Worm (Caenorhabditis elegans) whole organism, L1 larva: ENCODE measurements around the gene C33H5.1.
A peak's percentile ranks its signal among the peaks of the same experiment; 100 is the strongest.

ENCODE experiments used
- C04F5.9 ChIP-seq: sonication (generic microtip); optimal IDR thresholded peaks from 2 replicates; lab custom pipeline; 2016; ENCODE audit warnings: missing genetic modification characterization, missing compliant biosample characterization
- C34B4.2 ChIP-seq: sonication (generic microtip); optimal IDR thresholded peaks from 2 replicates; lab custom pipeline; 2017; ENCODE audit warnings: mild to moderate bottlenecking, missing genetic modification characterization, missing compliant biosample characterization
- F16B12.6 ChIP-seq: fragments of 150-350 bp; optimal IDR thresholded peaks from 2 replicates; lab custom pipeline; 2014; ENCODE audit warnings: missing biosample characterization, missing genetic modification characterization
- Y116A8C.19 ChIP-seq: sonication (generic microtip); optimal IDR thresholded peaks from 2 replicates; lab custom pipeline; 2016; ENCODE audit warnings: missing compliant biosample characterization, missing genetic modification characterization, borderline replicate concordance
- alr-1 ChIP-seq: fragments of 200-800 bp; sonication (Bioruptor generic); optimal IDR thresholded peaks from 2 replicates; lab custom pipeline; 2018; ENCODE audit warnings: borderline replicate concordance, mild to moderate bottlenecking, missing genetic modification characterization, missing compliant biosample characterization
- aly-2 ChIP-seq: fragments of 150-350 bp; optimal IDR thresholded peaks from 2 replicates; lab custom pipeline; 2014; ENCODE audit warnings: missing biosample characterization, missing genetic modification characterization
- ama-1 ChIP-seq: fragments of 150-350 bp; optimal IDR thresholded peaks from 2 replicates; lab custom pipeline; 2014
- blmp-1 ChIP-seq: fragments of 150-350 bp; optimal IDR thresholded peaks from 2 replicates; lab custom pipeline; 2014; ENCODE audit warnings: missing biosample characterization, missing genetic modification characterization
- ceh-63 ChIP-seq: fragments of 200-800 bp; sonication (Bioruptor generic); optimal IDR thresholded peaks from 2 replicates; lab custom pipeline; 2018; ENCODE audit warnings: mild to moderate bottlenecking, missing genetic modification characterization, missing compliant biosample characterization
- ceh-88 ChIP-seq: fragments of 200-800 bp; sonication (Bioruptor generic); IDR thresholded peaks from 2 replicates; pipeline ENCODE4 v1.3.6; 2022; ENCODE audit warnings: missing genetic modification characterization, missing compliant biosample characterization
- ces-1 ChIP-seq: fragments of 150-350 bp; optimal IDR thresholded peaks from 2 replicates; lab custom pipeline; 2014; ENCODE audit warnings: missing biosample characterization, missing genetic modification reagents, missing genetic modification characterization
- efl-1 ChIP-seq, 4 experiments: fragments of 150-350 bp; optimal IDR thresholded peaks in 3 of 4; peaks in 1 of 4; 1 replicate in 1 of 4; 2 replicates in 3 of 4; lab custom pipeline; 2014; ENCODE audit warnings: missing biosample characterization in 2 of 4, missing genetic modification characterization in 2 of 4, missing genetic modification reagents in 2 of 4
- efl-3 ChIP-seq: fragments of 200-800 bp; sonication (Bioruptor generic); optimal IDR thresholded peaks from 2 replicates; lab custom pipeline; 2018; ENCODE audit warnings: mild to moderate bottlenecking, missing genetic modification characterization, missing compliant biosample characterization
- egl-13 ChIP-seq: sonication (generic microtip); optimal IDR thresholded peaks from 2 replicates; lab custom pipeline; 2016; ENCODE audit warnings: missing genotype, missing genetic modification reagents, missing genetic modification characterization, missing compliant biosample characterization
- egl-27 ChIP-seq, 2 experiments: fragments of 150-350 bp in 1 of 2; sonication (generic microtip); optimal IDR thresholded peaks; 3 replicates each; lab custom pipeline; 2017 to 2018; ENCODE audit warnings: missing biosample characterization in 2 of 2, missing genetic modification characterization in 2 of 2, missing genetic modification reagents in 2 of 2
- ets-5 ChIP-seq: fragments of 200-800 bp; sonication (Bioruptor generic); IDR thresholded peaks from 2 replicates; pipeline ENCODE4 v1.3.6; 2022; ENCODE audit warnings: missing genetic modification characterization, missing compliant biosample characterization
- fkh-10 ChIP-seq: sonication (generic microtip); optimal IDR thresholded peaks from 2 replicates; lab custom pipeline; 2017; ENCODE audit warnings: missing biosample characterization, missing genetic modification reagents, missing genetic modification characterization
- fkh-4 ChIP-seq: sonication (generic microtip); optimal IDR thresholded peaks from 2 replicates; lab custom pipeline; 2016; ENCODE audit warnings: missing compliant biosample characterization, missing genetic modification characterization, borderline replicate concordance
- fkh-8 ChIP-seq: sonication (generic microtip); optimal IDR thresholded peaks from 2 replicates; lab custom pipeline; 2016; ENCODE audit warnings: mild to moderate bottlenecking, missing genetic modification characterization, missing compliant biosample characterization
- grh-1 ChIP-seq: fragments of 200-800 bp; sonication (Bioruptor generic); IDR thresholded peaks from 2 replicates; pipeline ENCODE4 v1.3.6; 2022; ENCODE audit warnings: missing genetic modification reagents, missing genetic modification characterization, missing compliant biosample characterization
- jun-1 ChIP-seq: fragments of 150-350 bp; optimal IDR thresholded peaks from 2 replicates; lab custom pipeline; 2014; ENCODE audit warnings: missing biosample characterization, missing genetic modification reagents, missing genetic modification characterization
- lin-13 ChIP-seq: fragments of 150-350 bp; optimal IDR thresholded peaks from 2 replicates; lab custom pipeline; 2014; ENCODE audit warnings: missing biosample characterization, missing genetic modification reagents, missing genetic modification characterization
- lin-14 ChIP-seq: fragments of 200-800 bp; sonication (Bioruptor generic); optimal IDR thresholded peaks from 2 replicates; lab custom pipeline; 2018; ENCODE audit warnings: mild to moderate bottlenecking, missing genetic modification characterization, moderate library complexity, missing compliant biosample characterization
- lir-3 ChIP-seq: sonication (generic microtip); optimal IDR thresholded peaks from 2 replicates; lab custom pipeline; 2016; ENCODE audit warnings: mild to moderate bottlenecking, missing genetic modification characterization, moderate library complexity, missing compliant biosample characterization; ENCODE audit not compliant: poor library complexity
- lsy-2 ChIP-seq, 2 experiments: fragments of 150-350 bp; optimal IDR thresholded peaks; 2 replicates each; lab custom pipeline; 2014; ENCODE audit warnings: missing biosample characterization in 2 of 2, missing genetic modification characterization in 2 of 2
- mab-9 ChIP-seq: fragments of 200-800 bp; sonication (Bioruptor generic); IDR thresholded peaks from 2 replicates; pipeline ENCODE4 v1.3.6; 2022; ENCODE audit warnings: missing genetic modification reagents, missing genetic modification characterization, missing compliant biosample characterization
- mdl-1 ChIP-seq, 2 experiments: fragments of 150-350 bp; optimal IDR thresholded peaks; 2 replicates each; lab custom pipeline; 2014 to 2017; ENCODE audit warnings: missing biosample characterization in 2 of 2, missing genetic modification characterization in 2 of 2, inconsistent platforms in 1 of 2
- mef-2 ChIP-seq: fragments of 150-350 bp; optimal IDR thresholded peaks from 2 replicates; lab custom pipeline; 2014; ENCODE audit warnings: missing biosample characterization, missing genetic modification characterization
- nhr-20 ChIP-seq: sonication (generic microtip); optimal IDR thresholded peaks from 2 replicates; lab custom pipeline; 2016; ENCODE audit warnings: mild to moderate bottlenecking, missing genetic modification characterization, missing compliant biosample characterization
- nhr-237 ChIP-seq: fragments of 150-350 bp; optimal IDR thresholded peaks from 2 replicates; lab custom pipeline; 2014; ENCODE audit warnings: missing biosample characterization, missing genetic modification characterization
- nhr-28 ChIP-seq: fragments of 150-350 bp; optimal IDR thresholded peaks from 2 replicates; lab custom pipeline; 2014; ENCODE audit warnings: missing biosample characterization, missing genetic modification characterization
- nhr-47 ChIP-seq: sonication (generic microtip); optimal IDR thresholded peaks from 2 replicates; lab custom pipeline; 2016; ENCODE audit warnings: mild to moderate bottlenecking, missing genetic modification characterization, moderate library complexity, missing compliant biosample characterization
- nhr-71 ChIP-seq: sonication (generic microtip); optimal IDR thresholded peaks from 2 replicates; lab custom pipeline; 2016; ENCODE audit warnings: mild to moderate bottlenecking, missing genetic modification characterization, moderate library complexity, missing compliant biosample characterization
- nhr-76 ChIP-seq: sonication (generic microtip); optimal IDR thresholded peaks from 2 replicates; lab custom pipeline; 2017; ENCODE audit warnings: missing biosample characterization, missing genetic modification characterization
- nhr-84 ChIP-seq: sonication (generic microtip); optimal IDR thresholded peaks from 2 replicates; lab custom pipeline; 2017; ENCODE audit warnings: missing biosample characterization, missing genetic modification characterization
- pag-3 ChIP-seq: sonication (generic microtip); optimal IDR thresholded peaks from 2 replicates; lab custom pipeline; 2017; ENCODE audit warnings: missing genetic modification characterization, mild to moderate bottlenecking, missing compliant biosample characterization, antibody characterized with exemption, borderline replicate concordance; ENCODE audit not compliant: insufficient read depth
- pax-3 ChIP-seq: fragments of 200-800 bp; sonication (Bioruptor generic); optimal IDR thresholded peaks from 2 replicates; lab custom pipeline; 2018; ENCODE audit warnings: mild to moderate bottlenecking, missing genetic modification characterization, moderate library complexity, missing compliant biosample characterization
- pqm-1 ChIP-seq: sonication (generic microtip); optimal IDR thresholded peaks from 3 replicates; lab custom pipeline; 2017; ENCODE audit warnings: missing biosample characterization, missing genetic modification characterization
- snpc-4 ChIP-seq: fragments of 150-350 bp; optimal IDR thresholded peaks from 2 replicates; lab custom pipeline; 2014; ENCODE audit warnings: missing biosample characterization, missing genetic modification characterization
- snu-23 ChIP-seq: sonication (generic microtip); optimal IDR thresholded peaks from 2 replicates; lab custom pipeline; 2016; ENCODE audit warnings: missing genetic modification characterization, missing compliant biosample characterization
- sox-4 ChIP-seq: sonication (generic microtip); optimal IDR thresholded peaks from 2 replicates; lab custom pipeline; 2016; ENCODE audit warnings: missing genetic modification characterization, missing compliant biosample characterization
- sptf-1 ChIP-seq: fragments of 150-350 bp; optimal IDR thresholded peaks from 2 replicates; lab custom pipeline; 2014; ENCODE audit warnings: missing biosample characterization, missing genetic modification characterization
- sup-37 ChIP-seq: fragments of 200-800 bp; sonication (Bioruptor generic); optimal IDR thresholded peaks from 2 replicates; lab custom pipeline; 2018; ENCODE audit warnings: mild to moderate bottlenecking, missing genetic modification characterization, missing compliant biosample characterization
- swsn-7 ChIP-seq: sonication (generic microtip); optimal IDR thresholded peaks from 2 replicates; lab custom pipeline; 2016; ENCODE audit warnings: missing genetic modification characterization, missing compliant biosample characterization
- tbx-2 ChIP-seq: sonication (generic microtip); optimal IDR thresholded peaks from 2 replicates; lab custom pipeline; 2016; ENCODE audit warnings: missing genetic modification characterization, missing compliant biosample characterization
- tlp-1 ChIP-seq: fragments of 150-350 bp; optimal IDR thresholded peaks from 2 replicates; lab custom pipeline; 2014; ENCODE audit warnings: missing biosample characterization, missing genetic modification characterization
- unc-30 ChIP-seq: sonication (generic microtip); optimal IDR thresholded peaks from 2 replicates; lab custom pipeline; 2017; ENCODE audit warnings: missing biosample characterization, missing genetic modification characterization
- unc-62 ChIP-seq: fragments of 150-350 bp; optimal IDR thresholded peaks from 2 replicates; lab custom pipeline; 2014; ENCODE audit warnings: missing biosample characterization, missing genetic modification reagents, missing genetic modification characterization
- unc-86 ChIP-seq: sonication (generic microtip); optimal IDR thresholded peaks from 2 replicates; lab custom pipeline; 2016; ENCODE audit warnings: missing genetic modification characterization, missing compliant biosample characterization
- unc-98 ChIP-seq: fragments of 200-800 bp; sonication (Bioruptor generic); IDR thresholded peaks from 2 replicates; pipeline ENCODE4 v1.3.6; 2022; ENCODE audit warnings: missing genetic modification characterization, missing compliant biosample characterization
- vab-15 ChIP-seq: sonication (generic microtip); optimal IDR thresholded peaks from 2 replicates; lab custom pipeline; 2017; ENCODE audit warnings: missing genotype, mild to moderate bottlenecking, missing genetic modification characterization, missing compliant biosample characterization
- ztf-11 ChIP-seq, 2 experiments: sonication (generic microtip); optimal IDR thresholded peaks; 2 replicates each; lab custom pipeline; 2016 to 2017; ENCODE audit warnings: missing genetic modification characterization in 2 of 2, missing biosample characterization in 1 of 2, missing compliant biosample characterization in 1 of 2
- ztf-4 ChIP-seq: fragments of 150-350 bp; optimal IDR thresholded peaks from 2 replicates; lab custom pipeline; 2014; ENCODE audit warnings: missing biosample characterization, missing genetic modification characterization

The C33H5.1 gene

DNA sequence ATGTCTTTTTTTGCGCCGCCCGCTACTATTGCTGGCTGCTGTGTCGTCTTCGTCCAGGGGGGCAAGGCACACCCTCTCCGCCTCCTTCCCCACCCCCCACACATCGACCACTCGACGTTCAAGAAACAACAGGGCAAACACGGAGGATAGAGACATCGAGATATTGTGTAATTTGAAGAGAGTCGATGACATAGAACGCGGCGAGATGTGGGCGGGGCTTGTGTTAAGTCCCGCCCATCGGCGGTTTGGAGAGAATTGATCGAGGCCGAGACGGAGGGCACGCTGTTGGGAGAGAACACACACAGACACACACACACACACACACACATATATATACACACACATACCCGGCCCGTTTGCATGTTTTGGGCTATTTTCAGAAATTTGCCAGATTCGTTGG is 36.9 kb downstream of the C33H5.1 start (continued):
- TF ChIP-seq sup-37 (GFP tag; lab: Kevin White, UChicago) (no peak), egl-13 (peak; percentile 66), unc-30 (no peak), blmp-1 (peak; percentile 6), ces-1 (GFP tag; lab: Kevin White, UChicago) (no peak), C04F5.9 (tag; lab: Kevin White, UChicago) (peak; percentile 1), Y116A8C.19 (tag; lab: Kevin White, UChicago) (no peak), unc-62 (GFP tag; lab: Kevin White, UChicago) (no peak), swsn-7 (peak; percentile 79), fkh-8 (tag; lab: Kevin White, UChicago) (peak; percentile 85), ama-1 (lab: Kevin White, UChicago) (no peak), lir-3 (tag; lab: Kevin White, UChicago) (no peak), fkh-10 (GFP tag; lab: Kevin White, UChicago) (peak; percentile 41), pax-3 (tag; lab: Kevin White, UChicago) (peak; percentile 46), vab-15 (tag; lab: Kevin White, UChicago) (no peak), ceh-88 (GFP tag; lab: Robert Waterston, UW) (no peak), aly-2 (tag; lab: Kevin White, UChicago) (no peak), nhr-47 (tag; lab: Kevin White, UChicago) (peak; percentile 82), mef-2 (tag; lab: Kevin White, UChicago) (peak; percentile 26), snpc-4 (tag; lab: Kevin White, UChicago) (peak; percentile 43), ceh-63 (no peak), nhr-76 (no peak), mab-9 (peak; percentile 56), tlp-1 (tag; lab: Kevin White, UChicago) (no peak), mdl-1 (tag; optimal IDR thresholded peaks at IDR 0.05; lab: Kevin White, UChicago) (peak in 1 of 2 experiments; percentile 81), snu-23 (GFP tag; lab: Kevin White, UChicago) (peak; percentile 86), lin-14 (GFP tag; lab: Kevin White, UChicago) (peak; percentile 96), sox-4 (tag; lab: Kevin White, UChicago) (no peak), nhr-20 (tag; lab: Kevin White, UChicago) (peak; percentile 78), lin-13 (peak; percentile 32), F16B12.6 (tag; lab: Kevin White, UChicago) (peak; percentile 39), grh-1 (GFP tag; lab: Robert Waterston, UW) (peak; percentile 40), pqm-1 (no peak), ztf-11 (tag; optimal IDR thresholded peaks at IDR 0.05; lab: Kevin White, UChicago) (peak in 1 of 2 experiments; percentile 70), nhr-71 (tag; lab: Kevin White, UChicago) (peak; percentile 85), lsy-2 (tag; optimal IDR thresholded peaks at IDR 0.05; lab: Kevin White, UChicago) (peak; percentile 62 to 66), nhr-28 (tag; lab: Kevin White, UChicago) (no peak), nhr-237 (tag; lab: Kevin White, UChicago) (no peak), efl-1 (optimal IDR thresholded peaks at IDR 0.05; lab: Kevin White, UChicago) (peak; percentile 62 to 67), efl-1 (GFP tag; optimal IDR thresholded peaks at IDR 0.05 in 1 of 2; lab: Kevin White, UChicago) (peak; percentile 38 to 93), unc-86 (tag; lab: Kevin White, UChicago) (peak; percentile 81), nhr-84 (no peak), jun-1 (tag; lab: Kevin White, UChicago) (peak; percentile 19), sptf-1 (tag; lab: Kevin White, UChicago) (no peak), fkh-4 (tag; lab: Kevin White, UChicago) (no peak), ztf-4 (tag; lab: Kevin White, UChicago) (peak; percentile 61), C34B4.2 (tag; lab: Kevin White, UChicago) (no peak), efl-3 (GFP tag; lab: Kevin White, UChicago) (no peak), tbx-2 (tag; lab: Kevin White, UChicago) (peak; percentile 76), pag-3 (tag; lab: Kevin White, UChicago) (no peak), ets-5 (no peak), alr-1 (tag; lab: Kevin White, UChicago) (no peak), unc-98 (no peak), egl-27 (tag; optimal IDR thresholded peaks at IDR 0.05; lab: Kevin White, UChicago) (peak in 1 of 2 experiments; percentile 18)
